Fruit fly (Drosophila melanogaster): ENCODE data around the gene Nplp2.

DNA sequence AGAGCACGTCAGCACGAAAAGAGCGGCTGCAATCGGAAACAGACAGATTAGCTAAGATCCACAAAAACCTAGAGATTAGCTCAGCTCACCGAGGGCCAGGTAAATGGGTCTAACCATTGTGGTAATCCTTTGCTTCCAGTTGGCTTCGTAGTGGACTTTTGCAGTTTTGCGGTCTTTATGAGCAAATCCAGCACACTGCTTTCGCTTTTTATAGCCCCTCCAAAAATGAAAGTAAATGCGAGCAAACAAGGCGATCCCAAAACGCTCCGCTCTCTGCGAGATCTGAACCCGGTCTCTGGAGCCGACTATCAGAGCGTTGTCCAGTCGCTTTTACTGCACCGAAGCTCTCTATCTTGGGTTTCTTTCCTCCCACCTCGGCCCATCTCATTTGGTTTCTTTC is 25.0 kb downstream of the Nplp2 start, which contains the start of gene CG14107:
- no peak for TF ChIP-seq CG8478 (optimal IDR thresholded peaks at IDR 0.05)
- TF ChIP-seq CTCF (optimal IDR thresholded peaks at IDR 0.05): no peak
